Fruit fly (Drosophila melanogaster) whole organism, prepupa: ENCODE measurements around the gene CG4619.

ENCODE experiments used
- Blimp-1 ChIP-seq: fragments of 200-800 bp; sonication (Bioruptor generic); optimal IDR thresholded peaks from 3 replicates; lab custom pipeline; 2017; ENCODE audit warnings: missing biosample characterization, missing genetic modification characterization, mild to moderate bottlenecking, moderate library complexity, missing genetic modification reagents
- CG10631 ChIP-seq: fragments of 200-800 bp; sonication (Bioruptor generic); optimal IDR thresholded peaks from 2 replicates; lab custom pipeline; 2016; ENCODE audit warnings: missing biosample characterization, missing genetic modification characterization
- CG10669 ChIP-seq: fragments of 200-800 bp; sonication (Bioruptor generic); optimal IDR thresholded peaks from 3 replicates; lab custom pipeline; 2018; ENCODE audit warnings: missing biosample characterization, mild to moderate bottlenecking, missing genetic modification characterization, moderate library complexity
- CG11294 ChIP-seq: fragments of 200-800 bp; sonication (Bioruptor generic); IDR thresholded peaks from 2 replicates; pipeline ENCODE4 v1.3.6; 2022; ENCODE audit warnings: missing biosample characterization, missing genetic modification characterization
- CG11762 ChIP-seq: fragments of 200-800 bp; sonication (Bioruptor generic); optimal IDR thresholded peaks from 3 replicates; lab custom pipeline; 2016; ENCODE audit warnings: missing biosample characterization, missing genetic modification characterization; ENCODE audit not compliant: insufficient read depth
- CG11902 ChIP-seq: fragments of 200-800 bp; sonication (Bioruptor generic); optimal IDR thresholded peaks from 3 replicates; lab custom pipeline; 2016; ENCODE audit warnings: missing biosample characterization, missing genetic modification characterization
- CG1621 ChIP-seq: fragments of 200-800 bp; sonication (Bioruptor generic); optimal IDR thresholded peaks from 3 replicates; lab custom pipeline; 2018; ENCODE audit warnings: missing biosample characterization, mild to moderate bottlenecking, missing genetic modification characterization
- CG16779 ChIP-seq: fragments of 200-800 bp; sonication (Bioruptor generic); optimal IDR thresholded peaks from 3 replicates; lab custom pipeline; 2017; ENCODE audit warnings: missing biosample characterization, mild to moderate bottlenecking, missing genetic modification characterization
- CG3032 ChIP-seq: fragments of 200-800 bp; optimal IDR thresholded peaks from 2 replicates; lab custom pipeline; 2019; ENCODE audit warnings: missing biosample characterization, mild to moderate bottlenecking, missing genetic modification characterization, moderate library complexity
- CG32006 ChIP-seq: fragments of 200-800 bp; sonication (Bioruptor generic); optimal IDR thresholded peaks from 3 replicates; lab custom pipeline; 2017; ENCODE audit warnings: missing biosample characterization, mild to moderate bottlenecking, missing genetic modification characterization
- CG3919 ChIP-seq: fragments of 200-800 bp; sonication (Bioruptor generic); optimal IDR thresholded peaks from 3 replicates; lab custom pipeline; 2016; ENCODE audit warnings: missing biosample characterization, missing genetic modification characterization
- CG4318 ChIP-seq: fragments of 200-800 bp; sonication (Bioruptor generic); optimal IDR thresholded peaks from 3 replicates; lab custom pipeline; 2017; ENCODE audit warnings: missing biosample characterization, mild to moderate bottlenecking, missing genetic modification characterization
- CG6163 ChIP-seq: fragments of 200-800 bp; sonication (Bioruptor generic); IDR thresholded peaks from 3 replicates; pipeline ENCODE4 v1.3.6; 2022; ENCODE audit warnings: missing biosample characterization, missing genetic modification characterization
- CG6276 ChIP-seq: fragments of 200-800 bp; sonication (Bioruptor generic); optimal IDR thresholded peaks from 2 replicates; lab custom pipeline; 2017; ENCODE audit warnings: missing biosample characterization, mild to moderate bottlenecking, missing genetic modification characterization
- CG6792 ChIP-seq: fragments of 200-800 bp; sonication (Bioruptor generic); optimal IDR thresholded peaks from 3 replicates; lab custom pipeline; 2016; ENCODE audit warnings: missing biosample characterization, missing genetic modification characterization
- CG6808 ChIP-seq: fragments of 200-800 bp; sonication (Bioruptor generic); optimal IDR thresholded peaks from 3 replicates; lab custom pipeline; 2017; ENCODE audit warnings: missing biosample characterization, missing genetic modification characterization, mild to moderate bottlenecking, moderate library complexity, missing genetic modification reagents
- CG6854 ChIP-seq: fragments of 200-800 bp; sonication (Bioruptor generic); optimal IDR thresholded peaks from 2 replicates; lab custom pipeline; 2017; ENCODE audit warnings: missing biosample characterization, mild to moderate bottlenecking, missing genetic modification characterization
- CG8119 ChIP-seq: fragments of 200-800 bp; sonication (Bioruptor generic); IDR thresholded peaks from 3 replicates; pipeline ENCODE4 v1.3.6; 2022; ENCODE audit warnings: missing biosample characterization, missing genetic modification characterization
- CG8319 ChIP-seq: fragments of 200-800 bp; sonication (Bioruptor generic); optimal IDR thresholded peaks from 3 replicates; lab custom pipeline; 2016; ENCODE audit warnings: missing biosample characterization, missing genetic modification characterization
- CG8632 ChIP-seq: fragments of 200-800 bp; sonication (Bioruptor generic); optimal IDR thresholded peaks from 3 replicates; lab custom pipeline; 2016; ENCODE audit warnings: missing biosample characterization, missing genetic modification characterization
- CG9139 ChIP-seq: fragments of 200-800 bp; sonication (Bioruptor generic); optimal IDR thresholded peaks from 3 replicates; lab custom pipeline; 2017; ENCODE audit warnings: missing biosample characterization, mild to moderate bottlenecking, missing genetic modification characterization
- Eip75B ChIP-seq: fragments of 200-800 bp; sonication (Bioruptor generic); optimal IDR thresholded peaks from 3 replicates; lab custom pipeline; 2016; ENCODE audit warnings: missing biosample characterization, missing genetic modification characterization
- Eip93F ChIP-seq: fragments of 200-800 bp; sonication (Bioruptor generic); optimal IDR thresholded peaks from 2 replicates; lab custom pipeline; 2016; ENCODE audit warnings: missing biosample characterization, mild to moderate bottlenecking, missing genetic modification characterization
- Ets96B ChIP-seq: fragments of 200-800 bp; optimal IDR thresholded peaks from 2 replicates; lab custom pipeline; 2019; ENCODE audit warnings: missing biosample characterization, mild to moderate bottlenecking, missing genetic modification characterization, moderate library complexity
- Gug ChIP-seq: fragments of 200-800 bp; sonication (Bioruptor generic); IDR thresholded peaks from 2 replicates; pipeline ENCODE4 v1.3.6; 2022; ENCODE audit warnings: missing biosample characterization, missing genetic modification characterization
- Hr38 ChIP-seq: sonication (Bioruptor generic); optimal IDR thresholded peaks from 2 replicates; lab custom pipeline; 2016; ENCODE audit warnings: missing biosample characterization, missing genetic modification characterization
- Hr39 ChIP-seq: fragments of 200-800 bp; sonication (Bioruptor generic); optimal IDR thresholded peaks from 2 replicates; lab custom pipeline; 2016; ENCODE audit warnings: missing biosample characterization, missing genetic modification characterization
- Hr4 ChIP-seq: fragments of 200-800 bp; sonication (Bioruptor generic); optimal IDR thresholded peaks from 3 replicates; lab custom pipeline; 2016; ENCODE audit warnings: missing biosample characterization, missing genetic modification characterization
- Lpt ChIP-seq: fragments of 200-800 bp; sonication (Bioruptor generic); optimal IDR thresholded peaks from 3 replicates; lab custom pipeline; 2016; ENCODE audit warnings: missing biosample characterization, missing genetic modification characterization
- Met ChIP-seq: fragments of 200-800 bp; sonication (Bioruptor generic); optimal IDR thresholded peaks from 3 replicates; lab custom pipeline; 2016; ENCODE audit warnings: missing biosample characterization, missing genetic modification characterization
- OdsH ChIP-seq: fragments of 200-800 bp; sonication (Bioruptor generic); optimal IDR thresholded peaks from 3 replicates; lab custom pipeline; 2016; ENCODE audit warnings: missing biosample characterization, missing genetic modification characterization
- Smox ChIP-seq: fragments of 200-800 bp; sonication (Bioruptor generic); optimal IDR thresholded peaks from 3 replicates; lab custom pipeline; 2016; ENCODE audit warnings: missing biosample characterization, missing genetic modification characterization
- Sox102F ChIP-seq: fragments of 200-800 bp; sonication (Bioruptor generic); optimal IDR thresholded peaks from 2 replicates; lab custom pipeline; 2016; ENCODE audit warnings: missing biosample characterization, mild to moderate bottlenecking, missing genetic modification characterization
- Sox14 ChIP-seq: fragments of 200-800 bp; sonication (Bioruptor generic); optimal IDR thresholded peaks from 3 replicates; lab custom pipeline; 2016; ENCODE audit warnings: missing biosample characterization, missing genetic modification characterization
- Sox15 ChIP-seq: fragments of 200-800 bp; sonication (Bioruptor generic); optimal IDR thresholded peaks from 3 replicates; lab custom pipeline; 2016; ENCODE audit warnings: missing biosample characterization, missing genetic modification characterization
- acj6 ChIP-seq: fragments of 200-800 bp; sonication (Bioruptor generic); optimal IDR thresholded peaks from 3 replicates; lab custom pipeline; 2016; ENCODE audit warnings: missing biosample characterization, missing genetic modification characterization
- cyc ChIP-seq: fragments of 200-800 bp; sonication (Bioruptor generic); optimal IDR thresholded peaks from 3 replicates; lab custom pipeline; 2016; ENCODE audit warnings: missing biosample characterization, missing genetic modification characterization
- dac ChIP-seq: fragments of 200-800 bp; sonication (Bioruptor generic); optimal IDR thresholded peaks from 2 replicates; lab custom pipeline; 2017; ENCODE audit warnings: missing biosample characterization, mild to moderate bottlenecking, missing genetic modification characterization
- dsx ChIP-seq: fragments of 200-800 bp; optimal IDR thresholded peaks from 3 replicates; lab custom pipeline; 2019; ENCODE audit warnings: missing biosample characterization, mild to moderate bottlenecking, missing genetic modification characterization, moderate library complexity; ENCODE audit not compliant: poor library complexity, severe bottlenecking
- eg ChIP-seq: fragments of 200-800 bp; sonication (Bioruptor generic); IDR thresholded peaks from 3 replicates; pipeline ENCODE4 v1.3.6; 2022; ENCODE audit warnings: missing biosample characterization, missing genetic modification characterization
- esn ChIP-seq: fragments of 200-800 bp; sonication (Bioruptor generic); optimal IDR thresholded peaks from 2 replicates; lab custom pipeline; 2016; ENCODE audit warnings: missing biosample characterization, mild to moderate bottlenecking, missing genetic modification characterization, moderate library complexity
- fd59A ChIP-seq: fragments of 200-800 bp; sonication (Bioruptor generic); optimal IDR thresholded peaks from 2 replicates; lab custom pipeline; 2017; ENCODE audit warnings: missing biosample characterization, mild to moderate bottlenecking, missing genetic modification characterization, missing genetic modification reagents
- fkh ChIP-seq: fragments of 200-800 bp; sonication (Bioruptor generic); optimal IDR thresholded peaks from 3 replicates; lab custom pipeline; 2017; ENCODE audit warnings: missing biosample characterization, mild to moderate bottlenecking, missing genetic modification characterization, moderate library complexity
- lz ChIP-seq: fragments of 200-800 bp; sonication (Bioruptor generic); optimal IDR thresholded peaks from 3 replicates; lab custom pipeline; 2016; ENCODE audit warnings: missing biosample characterization, missing genetic modification characterization
- net ChIP-seq: fragments of 200-800 bp; sonication (Bioruptor generic); optimal IDR thresholded peaks from 3 replicates; lab custom pipeline; 2016; ENCODE audit warnings: missing biosample characterization, missing genetic modification characterization
- pdm3 ChIP-seq: fragments of 200-800 bp; sonication (Bioruptor generic); optimal IDR thresholded peaks from 3 replicates; lab custom pipeline; 2016; ENCODE audit warnings: missing biosample characterization, missing genetic modification characterization
- salr ChIP-seq, 2 experiments: fragments of 200-800 bp; sonication (Bioruptor generic); optimal IDR thresholded peaks; 3 replicates each; lab custom pipeline; 2016 to 2018; ENCODE audit warnings: missing biosample characterization in 2 of 2, missing genetic modification characterization in 2 of 2, mild to moderate bottlenecking in 1 of 2
- spab ChIP-seq: fragments of 200-800 bp; sonication (Bioruptor generic); optimal IDR thresholded peaks from 2 replicates; lab custom pipeline; 2017; ENCODE audit warnings: missing biosample characterization, mild to moderate bottlenecking, missing genetic modification characterization, missing genetic modification reagents
- ss ChIP-seq, 2 experiments: fragments of 200-800 bp; sonication (Bioruptor generic); optimal IDR thresholded peaks; 2 replicates in 1 of 2; 3 replicates in 1 of 2; lab custom pipeline; 2017 to 2018; ENCODE audit warnings: mild to moderate bottlenecking in 2 of 2, missing biosample characterization in 2 of 2, missing genetic modification characterization in 2 of 2, moderate library complexity in 1 of 2
- topi ChIP-seq: fragments of 200-800 bp; sonication (Bioruptor generic); optimal IDR thresholded peaks from 3 replicates; lab custom pipeline; 2016; ENCODE audit warnings: missing biosample characterization, missing genetic modification characterization
- vri ChIP-seq: fragments of 200-800 bp; sonication (Bioruptor generic); optimal IDR thresholded peaks from 3 replicates; lab custom pipeline; 2016; ENCODE audit warnings: missing biosample characterization, mild to moderate bottlenecking, missing genetic modification characterization

CG4619 gene

DNA sequence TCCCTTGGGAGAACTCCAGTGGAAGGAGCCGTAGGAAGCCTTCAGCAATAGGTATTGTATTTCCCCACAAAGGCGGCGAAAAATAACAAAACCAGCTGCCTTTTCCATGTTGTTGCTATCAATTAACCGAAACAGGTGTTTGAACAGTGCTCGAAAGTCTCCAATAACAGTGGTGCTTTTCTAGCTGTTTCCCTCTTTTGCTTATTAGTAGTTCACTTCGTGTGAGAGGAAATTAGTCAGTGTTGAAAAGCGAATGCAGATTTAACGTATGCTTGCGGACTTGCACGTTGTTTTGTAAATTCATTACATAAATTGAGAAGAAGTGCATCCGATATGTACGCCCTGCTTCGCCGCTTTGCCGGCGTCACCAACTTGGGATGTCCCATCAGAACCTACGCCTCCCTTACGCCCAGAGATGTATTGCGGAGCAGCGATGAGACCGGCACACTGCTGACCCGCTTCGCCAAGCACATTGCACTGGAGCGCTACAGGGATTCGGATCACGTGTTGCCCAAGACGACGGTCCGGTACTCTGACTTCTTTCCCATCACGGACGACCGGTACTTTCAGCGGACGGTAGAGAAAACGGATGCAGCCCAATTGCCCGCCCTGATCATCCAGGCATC lies at the start of gene CG4619, which contains the start of gene Datp:
Gene CG4619 (plus strand): TSS at position 233 of the 626 bp plus-strand sequence.
Gene Datp (minus strand): TSS at position 160 of the 626 bp plus-strand sequence.
- no peak for TF ChIP-seq CG8119 (GFP tag; lab: Robert Waterston, UW)
- TF ChIP-seq Ets96B (tag; lab: Kevin White, UChicago) = peak; percentile 13
- TF ChIP-seq pdm3 (GFP tag; lab: Kevin White, UChicago) = no peak
- no peak for TF ChIP-seq Sox15 (GFP tag; lab: Kevin White, UChicago)
- no peak for TF ChIP-seq Blimp-1 (GFP tag; lab: Kevin White, UChicago)
- TF ChIP-seq Smox (GFP tag; lab: Kevin White, UChicago) = no peak
- TF ChIP-seq CG6792 (GFP tag; lab: Kevin White, UChicago) = no peak
- TF ChIP-seq Hr4 (GFP tag; lab: Kevin White, UChicago) = no peak
- no peak for TF ChIP-seq CG6808
- peak; percentile 58 for TF ChIP-seq esn (GFP tag; lab: Kevin White, UChicago)
- peak; percentile 59 for TF ChIP-seq vri (GFP tag; lab: Kevin White, UChicago)
- peak; percentile 2 for TF ChIP-seq Sox14 (GFP tag; lab: Kevin White, UChicago)
- no peak for TF ChIP-seq Eip93F
- TF ChIP-seq Eip75B (GFP tag; lab: Kevin White, UChicago) = no peak
- peak; percentile 19 for TF ChIP-seq fd59A (GFP tag; lab: Kevin White, UChicago)
- no peak for TF ChIP-seq fkh (GFP tag; lab: Kevin White, UChicago)
- TF ChIP-seq CG9139 = no peak
- peak; percentile 29 for TF ChIP-seq CG11762 (GFP tag; lab: Kevin White, UChicago)
- TF ChIP-seq CG11902 = no peak
- TF ChIP-seq spab = no peak
- TF ChIP-seq lz = peak; percentile 42
- no peak for TF ChIP-seq CG3032
- TF ChIP-seq CG3919 (GFP tag; lab: Kevin White, UChicago) = peak; percentile 61
- no peak for TF ChIP-seq salr (GFP tag; optimal IDR thresholded peaks at IDR 0.05; lab: Kevin White, UChicago)
- no peak for TF ChIP-seq CG4318
- TF ChIP-seq dsx = no peak
- no peak for TF ChIP-seq Met
- TF ChIP-seq dac = no peak
- TF ChIP-seq CG32006 (GFP tag; lab: Kevin White, UChicago) = no peak
- peak; percentile 42 for TF ChIP-seq cyc (GFP tag; lab: Kevin White, UChicago)
- no peak for TF ChIP-seq Gug (GFP tag; lab: Robert Waterston, UW)
- no peak for TF ChIP-seq CG6854 (GFP tag; lab: Kevin White, UChicago)
- TF ChIP-seq CG6276 (GFP tag; lab: Kevin White, UChicago) = no peak
- TF ChIP-seq ss (GFP tag; optimal IDR thresholded peaks at IDR 0.05; lab: Kevin White, UChicago) = no peak
- no peak for TF ChIP-seq Sox102F
- TF ChIP-seq CG6163 (GFP tag; lab: Robert Waterston, UW) = 0 out of 3 replicates have a peak, but pooled peaks have one; percentile 29
- no peak for TF ChIP-seq CG11294 (GFP tag; lab: Robert Waterston, UW)
- peak; percentile 56; the same call in 1 of the 3 replicates for TF ChIP-seq eg (GFP tag; lab: Robert Waterston, UW)
- TF ChIP-seq CG10669 = no peak
- peak; percentile 40 for TF ChIP-seq topi (GFP tag; lab: Kevin White, UChicago)
- TF ChIP-seq Hr38 = no peak
- TF ChIP-seq Lpt (GFP tag; lab: Kevin White, UChicago) = no peak
- TF ChIP-seq CG8632 (GFP tag; lab: Kevin White, UChicago) = no peak
- no peak for TF ChIP-seq CG16779 (tag; lab: Kevin White, UChicago)
- no peak for TF ChIP-seq OdsH (GFP tag; lab: Kevin White, UChicago)
- TF ChIP-seq acj6 (GFP tag; lab: Kevin White, UChicago) = no peak
- no peak for TF ChIP-seq CG10631 (GFP tag; lab: Kevin White, UChicago)
- TF ChIP-seq net (GFP tag; lab: Kevin White, UChicago) = peak; percentile 39
- TF ChIP-seq Hr39 (GFP tag; lab: Kevin White, UChicago) = no peak
- TF ChIP-seq CG1621 = no peak
- TF ChIP-seq CG8319 (GFP tag; lab: Kevin White, UChicago) = no peak
